Fruit fly (Drosophila melanogaster): ENCODE results near the gene CG12259.

CG12259 gene

DNA sequence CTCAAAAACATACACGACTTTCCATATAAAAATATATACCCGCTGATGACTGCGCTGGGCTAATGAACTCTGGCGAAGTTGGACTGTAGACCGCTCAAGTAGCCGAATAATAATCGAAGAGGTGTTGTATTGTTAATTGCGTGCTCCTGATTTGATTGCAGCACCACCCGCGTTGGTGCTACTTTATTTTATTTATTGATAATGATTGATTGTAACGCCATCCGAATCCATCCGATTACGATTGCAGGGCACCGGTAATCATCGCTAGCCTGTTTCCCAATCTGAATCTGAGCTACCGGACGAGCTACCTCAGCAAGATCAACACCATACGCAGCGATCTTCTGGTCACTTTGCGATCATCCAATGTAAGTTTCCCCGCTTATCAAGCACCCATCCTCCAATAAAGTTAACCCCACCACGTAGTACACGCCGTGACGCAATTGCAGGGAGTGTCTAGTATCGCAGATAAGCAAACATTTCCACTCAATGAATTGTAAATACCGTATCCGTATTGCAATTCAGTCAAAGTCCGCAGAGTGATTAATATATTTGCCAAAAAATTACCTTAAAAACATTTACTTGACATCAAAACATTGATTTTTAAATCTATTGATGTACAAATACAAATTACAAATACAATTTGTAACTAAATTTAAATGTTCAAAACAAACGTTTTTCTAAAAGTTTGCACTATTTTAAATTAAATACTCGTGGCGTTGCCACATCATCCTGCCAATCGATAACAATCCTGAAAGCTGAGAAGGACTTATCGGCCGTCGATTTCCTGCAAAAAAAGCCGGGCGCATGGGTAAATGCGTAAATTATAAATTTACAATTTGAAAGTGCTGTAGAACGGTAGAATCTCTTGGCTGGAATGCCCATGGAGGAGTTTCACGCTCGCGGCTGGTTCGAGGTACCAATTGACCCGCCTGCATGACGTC, 8.4 kb upstream of the CG12259 start (continued):
- TF ChIP-seq nom (GFP tag; optimal IDR thresholded peaks at IDR 0.05): peak; percentile 31
- TF ChIP-seq CG17361 (GFP tag; IDR thresholded peaks at IDR 0.05): no peak
- no peak for TF ChIP-seq CG10959 (GFP tag; IDR thresholded peaks at IDR 0.05)
- TF ChIP-seq odd (GFP tag; optimal IDR thresholded peaks at IDR 0.05): no peak
- no peak for TF ChIP-seq vvl (GFP tag; IDR thresholded peaks at IDR 0.05)
- TF ChIP-seq ewg (GFP tag; optimal IDR thresholded peaks at IDR 0.05): peak; percentile 29
- TF ChIP-seq CG2889 (GFP tag; IDR thresholded peaks at IDR 0.05): no peak
- TF ChIP-seq Hr39 (optimal IDR thresholded peaks at IDR 0.05): no peak
- no peak for TF ChIP-seq NFAT (GFP tag; IDR thresholded peaks at IDR 0.05)
- TF ChIP-seq CG10147 (GFP tag; optimal IDR thresholded peaks at IDR 0.05): no peak
- TF ChIP-seq Dref (GFP tag; IDR thresholded peaks at IDR 0.05): peak; percentile 59
- no peak for TF ChIP-seq CG4707 (GFP tag; optimal IDR thresholded peaks at IDR 0.05)
- no peak for TF ChIP-seq lab (GFP tag; optimal IDR thresholded peaks at IDR 0.05)
- peak; percentile 52 for TF ChIP-seq trem (tag; optimal IDR thresholded peaks at IDR 0.05)
- TF ChIP-seq Dp (GFP tag; optimal IDR thresholded peaks at IDR 0.05): peak; percentile 53
- peak; percentile 65 for TF ChIP-seq grn (GFP tag; optimal IDR thresholded peaks at IDR 0.05)
- TF ChIP-seq YL-1 (GFP tag; optimal IDR thresholded peaks at IDR 0.05): no peak
- no peak for TF ChIP-seq CG7357 (GFP tag; IDR thresholded peaks at IDR 0.05)
- no peak for TF ChIP-seq CG4820 (GFP tag; optimal IDR thresholded peaks at IDR 0.05)
- peak; percentile 59 for TF ChIP-seq CG2116 (GFP tag; optimal IDR thresholded peaks at IDR 0.05)
- TF ChIP-seq abd-A (tag; optimal IDR thresholded peaks at IDR 0.05): no peak
- TF ChIP-seq CG34376 (GFP tag; optimal IDR thresholded peaks at IDR 0.05): peak; percentile 63
- no peak for TF ChIP-seq chm (GFP tag; IDR thresholded peaks at IDR 0.05)
- peak; percentile 47; the same call in 1 of the 3 replicates for TF ChIP-seq ci (GFP tag; IDR thresholded peaks at IDR 0.05)
- TF ChIP-seq CG1602 (GFP tag; optimal IDR thresholded peaks at IDR 0.05): no peak
- peak; percentile 34 for TF ChIP-seq BEAF-32 (GFP tag; optimal IDR thresholded peaks at IDR 0.05)
- no peak for TF ChIP-seq CG11093 (GFP tag; IDR thresholded peaks at IDR 0.05)
- TF ChIP-seq Myb (GFP tag; optimal IDR thresholded peaks at IDR 0.05): peak; percentile 29
- no peak for TF ChIP-seq chif (GFP tag; optimal IDR thresholded peaks at IDR 0.05)
- peak; percentile 12 for TF ChIP-seq Sry-δ (GFP tag; optimal IDR thresholded peaks at IDR 0.05)
- TF ChIP-seq Nf-YA (GFP tag; IDR thresholded peaks at IDR 0.05): no peak
- TF ChIP-seq chinmo (GFP tag; IDR thresholded peaks at IDR 0.05; ENCODE audit: partially characterized antibody): 0 out of 4 replicates have a peak, but pooled peaks have one; percentile 47
- no peak for TF ChIP-seq Dip2 (GFP tag; IDR thresholded peaks at IDR 0.05)
- no peak for TF ChIP-seq lilli (GFP tag; optimal IDR thresholded peaks at IDR 0.05)
- TF ChIP-seq pnt (GFP tag; optimal IDR thresholded peaks at IDR 0.05): no peak
- TF ChIP-seq CG12155 (GFP tag; optimal IDR thresholded peaks at IDR 0.05): no peak
- TF ChIP-seq CG42726 (GFP tag; IDR thresholded peaks at IDR 0.05; ENCODE audit: partially characterized antibody): no peak
- TF ChIP-seq NK7.1 (GFP tag; optimal IDR thresholded peaks at IDR 0.05): no peak
- TF ChIP-seq CG15601 (tag; optimal IDR thresholded peaks at IDR 0.05): no peak
- TF ChIP-seq Scr (GFP tag; IDR thresholded peaks at IDR 0.05; ENCODE audit: partially characterized antibody): no peak
- TF ChIP-seq Hr78 (GFP tag; optimal IDR thresholded peaks at IDR 0.05): no peak
- TF ChIP-seq ab (GFP tag; optimal IDR thresholded peaks at IDR 0.05): no peak
- TF ChIP-seq nerfin-2 (GFP tag; IDR thresholded peaks at IDR 0.05; ENCODE audit: partially characterized antibody): no peak
- no peak for TF ChIP-seq Xbp1 (GFP tag; optimal IDR thresholded peaks at IDR 0.05)
- TF ChIP-seq jigr1 (GFP tag; IDR thresholded peaks at IDR 0.05): no peak
- no peak for TF ChIP-seq oc (tag; optimal IDR thresholded peaks at IDR 0.05)
- TF ChIP-seq CG11560 (tag; IDR thresholded peaks at IDR 0.05): no peak
- no peak for TF ChIP-seq trh (GFP tag; optimal IDR thresholded peaks at IDR 0.05)
- TF ChIP-seq CG5953 (GFP tag; IDR thresholded peaks at IDR 0.05): no peak

All from whole organism, embryonic.